Fruit fly (Drosophila melanogaster) whole organism, embryonic: Measurements from ENCODE around the gene RpS12.

Experiments used
- ATbp ChIP-seq: fragments of 200-800 bp; sonication (Bioruptor generic); optimal IDR thresholded peaks from 2 replicates; lab custom pipeline; 2017; ENCODE audit warnings: missing biosample characterization, mild to moderate bottlenecking, missing genetic modification characterization, missing genetic modification reagents
- Abd-B ChIP-seq: fragments of 200-800 bp; sonication (Bioruptor generic); optimal IDR thresholded peaks from 2 replicates; lab custom pipeline; 2018; ENCODE audit warnings: missing biosample characterization, mild to moderate bottlenecking, missing genetic modification characterization, moderate library complexity
- Awh ChIP-seq: fragments of 200-800 bp; sonication (Bioruptor generic); IDR thresholded peaks from 2 replicates; pipeline ENCODE4, ENCODE4 v1.3.6; 2022; ENCODE audit warnings: missing biosample characterization, missing genetic modification characterization
- BEAF-32 ChIP-seq: fragments of 200-800 bp; sonication (Bioruptor generic); optimal IDR thresholded peaks from 3 replicates; lab custom pipeline; 2017; ENCODE audit warnings: missing biosample characterization, missing genetic modification characterization, mild to moderate bottlenecking, moderate library complexity, missing genetic modification reagents
- CG10147 ChIP-seq: fragments of 200-800 bp; sonication (Bioruptor generic); optimal IDR thresholded peaks from 2 replicates; lab custom pipeline; 2019; ENCODE audit warnings: missing biosample characterization, mild to moderate bottlenecking, missing genetic modification characterization, moderate library complexity
- CG13775 ChIP-seq: fragments of 200-800 bp; sonication (Bioruptor generic); optimal IDR thresholded peaks from 3 replicates; lab custom pipeline; 2017; ENCODE audit warnings: missing biosample characterization, mild to moderate bottlenecking, missing genetic modification characterization
- CG14860 ChIP-seq: fragments of 200-800 bp; sonication (Bioruptor generic); IDR thresholded peaks from 3 replicates; pipeline ENCODE4 v1.3.6; 2022; ENCODE audit warnings: missing biosample characterization, missing genetic modification characterization; ENCODE audit not compliant: partially characterized antibody
- CG14965 ChIP-seq: fragments of 200-800 bp; sonication (Bioruptor generic); optimal IDR thresholded peaks from 2 replicates; lab custom pipeline; 2016; ENCODE audit warnings: missing biosample characterization, missing genetic modification characterization, borderline replicate concordance
- CG16815 ChIP-seq: fragments of 200-800 bp; sonication (Bioruptor generic); optimal IDR thresholded peaks from 3 replicates; lab custom pipeline; 2017; ENCODE audit warnings: missing biosample characterization, mild to moderate bottlenecking, missing genetic modification characterization
- CG17568 ChIP-seq: fragments of 200-800 bp; sonication (Bioruptor generic); optimal IDR thresholded peaks from 2 replicates; lab custom pipeline; 2018; ENCODE audit warnings: missing biosample characterization, mild to moderate bottlenecking, missing genetic modification characterization, moderate library complexity
- CG30020 ChIP-seq: fragments of 200-800 bp; optimal IDR thresholded peaks from 2 replicates; lab custom pipeline; 2019; ENCODE audit warnings: missing biosample characterization, mild to moderate bottlenecking, missing genetic modification characterization, moderate library complexity
- CG3065 ChIP-seq: fragments of 200-800 bp; sonication (Bioruptor generic); optimal IDR thresholded peaks from 2 replicates; lab custom pipeline; 2016; ENCODE audit warnings: missing biosample characterization, missing genetic modification characterization
- CG31388 ChIP-seq: fragments of 200-800 bp; sonication (Bioruptor generic); optimal IDR thresholded peaks from 2 replicates; lab custom pipeline; 2016; ENCODE audit warnings: missing biosample characterization, missing genetic modification characterization
- CG3281 ChIP-seq: fragments of 200-800 bp; sonication (Bioruptor generic); optimal IDR thresholded peaks from 3 replicates; lab custom pipeline; 2017; ENCODE audit warnings: missing biosample characterization, mild to moderate bottlenecking, missing genetic modification characterization
- CG42726 ChIP-seq: fragments of 200-800 bp; sonication (Bioruptor generic); IDR thresholded peaks from 2 replicates; pipeline ENCODE4 v1.3.6; 2022; ENCODE audit warnings: missing biosample characterization, missing genetic modification characterization; ENCODE audit not compliant: partially characterized antibody
- CG5245 ChIP-seq: fragments of 200-800 bp; sonication (Bioruptor generic); optimal IDR thresholded peaks from 3 replicates; lab custom pipeline; 2016; ENCODE audit warnings: missing biosample characterization, missing genetic modification characterization
- CG6689 ChIP-seq: fragments of 200-800 bp; sonication (Bioruptor generic); IDR thresholded peaks from 2 replicates; pipeline ENCODE4 v1.3.6; 2022; ENCODE audit warnings: missing biosample characterization, missing genetic modification characterization
- CG7839 ChIP-seq: fragments of 200-800 bp; sonication (Bioruptor generic); optimal IDR thresholded peaks from 3 replicates; lab custom pipeline; 2018; ENCODE audit warnings: missing biosample characterization, mild to moderate bottlenecking, missing genetic modification characterization, moderate library complexity
- CG8478 ChIP-seq: fragments of >200 bp; optimal IDR thresholded peaks from 2 replicates; lab custom pipeline; 2018
- CrebB ChIP-seq: fragments of 200-800 bp; sonication (Bioruptor generic); optimal IDR thresholded peaks from 3 replicates; lab custom pipeline; 2018; ENCODE audit warnings: missing biosample characterization, mild to moderate bottlenecking, missing genetic modification characterization
- D19B ChIP-seq: fragments of 200-800 bp; sonication (Bioruptor generic); optimal IDR thresholded peaks from 2 replicates; lab custom pipeline; 2017; ENCODE audit warnings: missing biosample characterization, mild to moderate bottlenecking, missing genetic modification characterization
- Deaf1 ChIP-seq: fragments of 200-800 bp; optimal IDR thresholded peaks from 3 replicates; lab custom pipeline; 2019; ENCODE audit warnings: missing biosample characterization, mild to moderate bottlenecking, missing genetic modification characterization, moderate library complexity
- H15 ChIP-seq: fragments of 200-800 bp; sonication (Bioruptor generic); IDR thresholded peaks from 3 replicates; pipeline ENCODE4 v1.3.6; 2022; ENCODE audit warnings: missing biosample characterization, missing genetic modification characterization
- HLH54F ChIP-seq: fragments of 200-800 bp; sonication (Bioruptor generic); optimal IDR thresholded peaks from 3 replicates; lab custom pipeline; 2016; ENCODE audit warnings: missing biosample characterization, missing genetic modification characterization
- Mad ChIP-seq: fragments of 200-800 bp; sonication (Bioruptor generic); optimal IDR thresholded peaks from 2 replicates; lab custom pipeline; 2016; ENCODE audit warnings: missing biosample characterization, missing genetic modification characterization
- Max ChIP-seq: fragments of 200-800 bp; sonication (Bioruptor generic); optimal IDR thresholded peaks from 2 replicates; lab custom pipeline; 2016; ENCODE audit warnings: missing biosample characterization, mild to moderate bottlenecking, missing genetic modification characterization
- Oaz ChIP-seq: fragments of 200-800 bp; sonication (Bioruptor generic); IDR thresholded peaks from 2 replicates; pipeline ENCODE4 v1.3.6; 2022; ENCODE audit warnings: missing biosample characterization, missing genetic modification characterization
- Pdp1 ChIP-seq, 2 experiments: fragments of 200-800 bp; sonication (Bioruptor generic); optimal IDR thresholded peaks; 3 replicates each; lab custom pipeline; 2016; ENCODE audit warnings: missing biosample characterization in 2 of 2, missing genetic modification characterization in 2 of 2, mild to moderate bottlenecking in 1 of 2, moderate library complexity in 1 of 2
- Sin3A ChIP-seq: fragments of >200 bp; optimal IDR thresholded peaks from 2 replicates; lab custom pipeline; 2018
- ab ChIP-seq: fragments of 200-800 bp; sonication (Bioruptor generic); optimal IDR thresholded peaks from 2 replicates; lab custom pipeline; 2016; ENCODE audit warnings: missing biosample characterization, missing genetic modification characterization
- amos ChIP-seq: fragments of 200-800 bp; sonication (Bioruptor generic); IDR thresholded peaks from 2 replicates; pipeline ENCODE4 v1.3.6; 2022; ENCODE audit warnings: missing biosample characterization, missing genetic modification characterization; ENCODE audit not compliant: partially characterized antibody
- bigmax ChIP-seq: fragments of 200-800 bp; sonication (Bioruptor generic); optimal IDR thresholded peaks from 2 replicates; lab custom pipeline; 2018; ENCODE audit warnings: missing biosample characterization, mild to moderate bottlenecking, missing genetic modification characterization
- bsh ChIP-seq, 2 experiments: fragments of 200-800 bp; sonication (Bioruptor generic); optimal IDR thresholded peaks; 2 replicates each; lab custom pipeline; 2017 to 2018; ENCODE audit warnings: mild to moderate bottlenecking in 2 of 2, missing biosample characterization in 2 of 2, missing genetic modification characterization in 2 of 2, moderate library complexity in 1 of 2
- chinmo ChIP-seq: fragments of 200-800 bp; sonication (Bioruptor generic); IDR thresholded peaks from 4 replicates; pipeline ENCODE4 v1.3.6; 2022; ENCODE audit warnings: missing biosample characterization, missing genetic modification characterization; ENCODE audit not compliant: partially characterized antibody
- dati ChIP-seq: fragments of 200-800 bp; sonication (Bioruptor generic); IDR thresholded peaks from 2 replicates; pipeline ENCODE4 v1.3.6; 2022; ENCODE audit warnings: missing biosample characterization, missing genetic modification characterization
- dpn ChIP-seq, 2 experiments: fragments of 200-800 bp; sonication (Bioruptor generic); optimal IDR thresholded peaks; 3 replicates each; lab custom pipeline; 2016; ENCODE audit warnings: missing biosample characterization in 2 of 2, missing genetic modification characterization in 2 of 2
- gce ChIP-seq: fragments of 200-800 bp; sonication (Bioruptor generic); IDR thresholded peaks from 3 replicates; pipeline ENCODE4 v1.3.6; 2022; ENCODE audit warnings: missing biosample characterization, missing genetic modification characterization
- gro ChIP-seq: fragments of 200-800 bp; sonication (Bioruptor generic); optimal IDR thresholded peaks from 2 replicates; lab custom pipeline; 2016; ENCODE audit warnings: missing biosample characterization, missing genetic modification characterization
- hth ChIP-seq: fragments of >200 bp; optimal IDR thresholded peaks from 2 replicates; lab custom pipeline; 2017; ENCODE audit warnings: inconsistent platforms
- inv ChIP-seq: fragments of 200-800 bp; sonication (Bioruptor generic); IDR thresholded peaks from 2 replicates; pipeline ENCODE4 v1.3.6; 2022; ENCODE audit warnings: missing biosample characterization, missing genetic modification characterization; ENCODE audit not compliant: partially characterized antibody
- jigr1 ChIP-seq: fragments of 200-800 bp; sonication (Bioruptor generic); IDR thresholded peaks from 3 replicates; pipeline ENCODE4 v1.3.6; 2022; ENCODE audit warnings: missing biosample characterization, missing genetic modification characterization
- kni ChIP-seq: fragments of 200-800 bp; sonication (Bioruptor generic); optimal IDR thresholded peaks from 3 replicates; lab custom pipeline; 2017; ENCODE audit warnings: mild to moderate bottlenecking, missing biosample characterization, missing genetic modification reagents, missing genetic modification characterization
- odd ChIP-seq: fragments of 200-800 bp; sonication (Bioruptor generic); optimal IDR thresholded peaks from 2 replicates; lab custom pipeline; 2017; ENCODE audit warnings: missing biosample characterization, mild to moderate bottlenecking, missing genetic modification characterization
- onecut ChIP-seq: fragments of 200-800 bp; sonication (Bioruptor generic); IDR thresholded peaks from 2 replicates; pipeline ENCODE4 v1.3.6; 2022; ENCODE audit warnings: missing biosample characterization, missing genetic modification characterization
- usp ChIP-seq: fragments of >200 bp; optimal IDR thresholded peaks from 2 replicates; lab custom pipeline; 2017; ENCODE audit warnings: missing biosample characterization, missing genetic modification characterization
- wor ChIP-seq: fragments of 200-800 bp; sonication (Bioruptor generic); IDR thresholded peaks from 2 replicates; pipeline ENCODE4 v1.3.6; 2022; ENCODE audit warnings: missing biosample characterization, missing genetic modification characterization
- zen ChIP-seq: fragments of 200-800 bp; sonication (Bioruptor generic); optimal IDR thresholded peaks from 3 replicates; lab custom pipeline; 2018; ENCODE audit warnings: missing biosample characterization, mild to moderate bottlenecking, missing genetic modification characterization, moderate library complexity

Gene RpS12

DNA sequence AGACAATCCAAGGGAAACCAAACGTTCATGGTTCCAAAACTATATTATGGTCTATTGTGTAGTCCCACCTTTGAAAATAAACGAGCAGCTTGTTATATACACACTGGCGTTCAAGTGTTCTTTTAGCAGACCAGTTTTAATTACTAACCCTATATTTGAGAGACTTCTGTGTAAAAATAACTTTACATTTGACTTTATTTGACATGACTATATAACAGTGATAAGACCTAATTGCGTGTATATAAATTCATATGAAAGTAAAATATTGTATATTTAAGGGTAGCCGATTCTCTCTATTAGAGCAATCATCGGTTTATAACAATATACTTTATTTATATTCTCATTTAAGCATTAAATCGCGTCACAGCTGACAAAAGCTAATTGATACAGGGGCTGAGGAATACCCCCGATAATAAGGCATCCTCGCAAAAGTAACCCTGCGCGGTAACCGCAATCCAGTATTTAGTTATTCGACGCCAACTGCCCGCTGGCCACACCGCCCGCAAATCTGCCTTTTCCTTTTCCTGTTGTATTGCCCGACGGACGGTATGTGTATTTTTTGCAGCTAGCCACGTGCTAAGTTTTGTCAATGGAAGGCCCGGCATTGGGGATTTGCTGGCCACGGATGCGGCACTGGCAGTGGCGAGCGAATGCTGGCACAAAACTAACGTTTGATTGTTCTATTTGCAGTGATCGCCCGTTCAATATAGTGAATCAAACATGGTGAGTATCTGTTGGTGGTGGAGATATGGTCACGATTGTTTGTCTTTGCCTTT lies 18.3 kb downstream of the RpS12 start, which contains the start of gene RpS4 (continued):
- peak; percentile 62 for TF ChIP-seq CG42726 (GFP tag; lab: Robert Waterston, UW)
- TF ChIP-seq Pdp1 (GFP tag; optimal IDR thresholded peaks at IDR 0.05; lab: Kevin White, UChicago), result peak; percentile 75 to 87
- TF ChIP-seq Deaf1, result peak; percentile 44
- peak; percentile 86 for TF ChIP-seq Abd-B
- TF ChIP-seq ATbp (GFP tag; lab: Kevin White, UChicago), result peak; percentile 94
- TF ChIP-seq CG31388 (GFP tag; lab: Kevin White, UChicago), result peak; percentile 4
- peak; percentile 80 for TF ChIP-seq zen (tag; lab: Kevin White, UChicago)
- no peak for TF ChIP-seq CG14860 (GFP tag; lab: Robert Waterston, UW)
- peak; percentile 86 for TF ChIP-seq CG5245 (GFP tag; lab: Kevin White, UChicago)
- TF ChIP-seq amos (GFP tag; lab: Robert Waterston, UW), result peak; percentile 58
- peak; percentile 87 for TF ChIP-seq bigmax (GFP tag; lab: Kevin White, UChicago)
- peak; percentile 80 for TF ChIP-seq CG7839 (tag; lab: Kevin White, UChicago)
- peak; percentile 92 for TF ChIP-seq Awh
- peak; percentile 75 for TF ChIP-seq HLH54F (GFP tag; lab: Kevin White, UChicago)
- TF ChIP-seq kni (GFP tag; lab: Kevin White, UChicago), result peak; percentile 91
- peak; percentile 60 for TF ChIP-seq ab (GFP tag; lab: Kevin White, UChicago)
- peak; percentile 53 for TF ChIP-seq BEAF-32 (GFP tag; lab: Kevin White, UChicago)
- no peak for TF ChIP-seq hth
- TF ChIP-seq CG8478 (lab: Kevin White, UChicago), result no peak
- TF ChIP-seq CG3065, result peak; percentile 49
- TF ChIP-seq inv (GFP tag; lab: Robert Waterston, UW), result 0 out of 2 replicates have a peak, but pooled peaks have one; percentile 13
- peak; percentile 93 for TF ChIP-seq gro (GFP tag; lab: Kevin White, UChicago)
- TF ChIP-seq Mad (GFP tag; lab: Kevin White, UChicago), result peak; percentile 82
- TF ChIP-seq CG17568 (GFP tag; lab: Kevin White, UChicago), result peak; percentile 96
- TF ChIP-seq CrebB (tag; lab: Kevin White, UChicago), result peak; percentile 97
- TF ChIP-seq dpn (GFP tag; optimal IDR thresholded peaks at IDR 0.05; lab: Kevin White, UChicago), result peak; percentile 53 to 85
- peak; percentile 67 for TF ChIP-seq CG14965 (GFP tag; lab: Kevin White, UChicago)
- peak; percentile 83 to 87 for TF ChIP-seq bsh (GFP tag; optimal IDR thresholded peaks at IDR 0.05; lab: Kevin White, UChicago)
- TF ChIP-seq CG3281, result peak; percentile 95
- no peak for TF ChIP-seq usp (GFP tag; lab: Kevin White, UChicago)
- peak; percentile 60 for TF ChIP-seq CG16815 (GFP tag; lab: Kevin White, UChicago)
- TF ChIP-seq Oaz (GFP tag; lab: Robert Waterston, UW), result peak; percentile 66
- peak; percentile 94 for TF ChIP-seq onecut (GFP tag; lab: Robert Waterston, UW)
- peak; percentile 63; the same call in 1 of the 3 replicates for TF ChIP-seq jigr1 (GFP tag; lab: Robert Waterston, UW)
- peak; percentile 87 for TF ChIP-seq Max (GFP tag; lab: Kevin White, UChicago)
- TF ChIP-seq Sin3A (lab: Kevin White, UChicago), result no peak
- peak; percentile 91 for TF ChIP-seq CG13775
- peak; percentile 65 for TF ChIP-seq CG6689 (GFP tag; lab: Robert Waterston, UW)
- TF ChIP-seq D19B (GFP tag; lab: Kevin White, UChicago), result peak; percentile 72
- TF ChIP-seq wor, result no peak
- TF ChIP-seq CG30020 (tag; lab: Kevin White, UChicago), result peak; percentile 50
- TF ChIP-seq H15 (GFP tag; lab: Robert Waterston, UW), result peak; percentile 81
- TF ChIP-seq CG10147 (GFP tag; lab: Kevin White, UChicago), result peak; percentile 77
- peak; percentile 98 for TF ChIP-seq odd (GFP tag; lab: Kevin White, UChicago)
- peak; percentile 92 for TF ChIP-seq gce (GFP tag; lab: Robert Waterston, UW)
- TF ChIP-seq chinmo, result no peak
- TF ChIP-seq dati (GFP tag; lab: Robert Waterston, UW), result peak; percentile 79
- TF ChIP-seq, all 482 proteins: peak for 438
